Fruit fly (Drosophila melanogaster) whole organism, wandering third instar larva: ENCODE measurements around the gene Gr22b.

ENCODE experiments used
- CG9705 ChIP-seq: fragments of 200-800 bp; sonication (Bioruptor generic); optimal IDR thresholded peaks from 2 replicates; lab custom pipeline; 2018; ENCODE audit warnings: missing biosample characterization, mild to moderate bottlenecking, missing genetic modification characterization
- Dfd ChIP-seq: fragments of >200 bp; optimal IDR thresholded peaks from 2 replicates; lab custom pipeline; 2017; ENCODE audit warnings: missing biosample characterization, missing genetic modification characterization
- HLH106 ChIP-seq: fragments of 200-800 bp; optimal IDR thresholded peaks from 3 replicates; lab custom pipeline; 2019; ENCODE audit warnings: missing biosample characterization, mild to moderate bottlenecking, missing genetic modification characterization, moderate library complexity
- Mio ChIP-seq: sonication (Bioruptor generic); optimal IDR thresholded peaks from 2 replicates; lab custom pipeline; 2016; ENCODE audit warnings: missing biosample characterization, missing genetic modification characterization
- dsf ChIP-seq: sonication (Bioruptor generic); optimal IDR thresholded peaks from 2 replicates; lab custom pipeline; 2016; ENCODE audit warnings: missing biosample characterization, missing genetic modification characterization, borderline replicate concordance
- foxo ChIP-seq, 2 experiments: fragments of 200-800 bp; sonication (Bioruptor generic); optimal IDR thresholded peaks; 2 replicates in 1 of 2; 3 replicates in 1 of 2; lab custom pipeline; 2016 to 2017; ENCODE audit warnings: missing biosample characterization in 2 of 2, missing genetic modification characterization in 2 of 2
- usp ChIP-seq: fragments of >200 bp; optimal IDR thresholded peaks from 2 replicates; lab custom pipeline; 2017; ENCODE audit warnings: missing biosample characterization, missing genetic modification characterization

dm6 chr2L:1823231-1823630, 30.2 kb upstream of the Gr22b start, which contains the start of gene CG31933:
- TF ChIP-seq foxo (GFP tag; optimal IDR thresholded peaks at IDR 0.05; lab: Kevin White, UChicago) = no peak
- no peak for TF ChIP-seq Dfd (GFP tag; lab: Kevin White, UChicago)
- no peak for TF ChIP-seq dsf (GFP tag; lab: Kevin White, UChicago)
- no peak for TF ChIP-seq HLH106 (tag; lab: Kevin White, UChicago)
- no peak for TF ChIP-seq usp (GFP tag; lab: Kevin White, UChicago)
- TF ChIP-seq Mio (GFP tag; lab: Kevin White, UChicago) = no peak
- no peak for TF ChIP-seq CG9705
